Fruit fly (Drosophila melanogaster) whole organism, embryonic: ENCODE data around the gene Nprl3.

Source experiments
- Asciz ChIP-seq: fragments of 200-800 bp; sonication (Bioruptor generic); optimal IDR thresholded peaks from 2 replicates; lab custom pipeline; 2017; ENCODE audit warnings: missing biosample characterization, mild to moderate bottlenecking, missing genetic modification characterization, missing genetic modification reagents
- Atf-2 ChIP-seq: fragments of 200-800 bp; sonication (Bioruptor generic); optimal IDR thresholded peaks from 2 replicates; lab custom pipeline; 2016; ENCODE audit warnings: missing biosample characterization, missing genetic modification characterization
- CG10147 ChIP-seq: fragments of 200-800 bp; sonication (Bioruptor generic); optimal IDR thresholded peaks from 2 replicates; lab custom pipeline; 2019; ENCODE audit warnings: missing biosample characterization, mild to moderate bottlenecking, missing genetic modification characterization, moderate library complexity
- CG10209 ChIP-seq: fragments of 200-800 bp; sonication (Bioruptor generic); optimal IDR thresholded peaks from 3 replicates; lab custom pipeline; 2017; ENCODE audit warnings: missing biosample characterization, mild to moderate bottlenecking, missing genetic modification characterization, missing genetic modification reagents
- CG11560 ChIP-seq: fragments of 200-800 bp; sonication (Bioruptor generic); IDR thresholded peaks from 3 replicates; pipeline ENCODE4 v1.3.6; 2022; ENCODE audit warnings: missing biosample characterization, missing genetic modification characterization
- CG12071 ChIP-seq: fragments of 200-800 bp; sonication (Bioruptor generic); optimal IDR thresholded peaks from 3 replicates; lab custom pipeline; 2018; ENCODE audit warnings: missing biosample characterization, mild to moderate bottlenecking, missing genetic modification characterization
- CG12744 ChIP-seq: fragments of 200-800 bp; sonication (Bioruptor generic); optimal IDR thresholded peaks from 2 replicates; lab custom pipeline; 2016; ENCODE audit warnings: missing biosample characterization, missing genetic modification characterization
- CG1647 ChIP-seq: fragments of 200-800 bp; sonication (Bioruptor generic); optimal IDR thresholded peaks from 3 replicates; lab custom pipeline; 2016; ENCODE audit warnings: missing biosample characterization, missing genetic modification characterization
- CG16813 ChIP-seq: fragments of 200-800 bp; sonication (Bioruptor generic); IDR thresholded peaks from 3 replicates; pipeline ENCODE4 v1.3.6; 2022; ENCODE audit warnings: missing biosample characterization, missing genetic modification characterization; ENCODE audit not compliant: partially characterized antibody
- CG16863 ChIP-seq: fragments of 200-800 bp; sonication (Bioruptor generic); optimal IDR thresholded peaks from 3 replicates; lab custom pipeline; 2016; ENCODE audit warnings: missing biosample characterization, missing genetic modification characterization
- CG17359 ChIP-seq: fragments of 200-800 bp; sonication (Bioruptor generic); optimal IDR thresholded peaks from 3 replicates; lab custom pipeline; 2018; ENCODE audit warnings: missing biosample characterization, mild to moderate bottlenecking, missing genetic modification characterization, moderate library complexity
- CG17802 ChIP-seq: fragments of 200-800 bp; sonication (Bioruptor generic); optimal IDR thresholded peaks from 2 replicates; lab custom pipeline; 2018; ENCODE audit warnings: missing biosample characterization, mild to moderate bottlenecking, missing genetic modification characterization, moderate library complexity
- CG18262 ChIP-seq: fragments of 200-800 bp; optimal IDR thresholded peaks from 3 replicates; lab custom pipeline; 2019; ENCODE audit warnings: missing biosample characterization, mild to moderate bottlenecking, missing genetic modification characterization, moderate library complexity
- CG18476 ChIP-seq: fragments of 200-800 bp; sonication (Bioruptor generic); optimal IDR thresholded peaks from 2 replicates; lab custom pipeline; 2016; ENCODE audit warnings: missing biosample characterization, mild to moderate bottlenecking, missing genetic modification characterization
- CG18619 ChIP-seq: fragments of 200-800 bp; sonication (Bioruptor generic); optimal IDR thresholded peaks from 3 replicates; lab custom pipeline; 2017; ENCODE audit warnings: missing biosample characterization, mild to moderate bottlenecking, missing genetic modification characterization
- CG31441 ChIP-seq: fragments of 200-800 bp; sonication (Bioruptor generic); IDR thresholded peaks from 2 replicates; pipeline ENCODE4 v1.3.6; 2022; ENCODE audit warnings: missing biosample characterization, missing genetic modification characterization
- CG3407 ChIP-seq: fragments of 200-800 bp; sonication (Bioruptor generic); optimal IDR thresholded peaks from 2 replicates; lab custom pipeline; 2018; ENCODE audit warnings: missing biosample characterization, mild to moderate bottlenecking, missing genetic modification characterization
- CG34376 ChIP-seq: fragments of 200-800 bp; sonication (Bioruptor generic); optimal IDR thresholded peaks from 2 replicates; lab custom pipeline; 2018; ENCODE audit warnings: missing biosample characterization, mild to moderate bottlenecking, missing genetic modification characterization
- CG3838 ChIP-seq: fragments of 200-800 bp; sonication (Bioruptor generic); optimal IDR thresholded peaks from 3 replicates; lab custom pipeline; 2016; ENCODE audit warnings: missing biosample characterization, missing genetic modification characterization
- CG3847 ChIP-seq: fragments of 200-800 bp; sonication (Bioruptor generic); IDR thresholded peaks from 2 replicates; pipeline ENCODE4 v1.3.6; 2022; ENCODE audit warnings: missing biosample characterization, missing genetic modification characterization
- CG3995 ChIP-seq: fragments of 200-800 bp; sonication (Bioruptor generic); optimal IDR thresholded peaks from 3 replicates; lab custom pipeline; 2016; ENCODE audit warnings: missing biosample characterization, missing genetic modification characterization
- CG4328 ChIP-seq: fragments of 200-800 bp; sonication (Bioruptor generic); optimal IDR thresholded peaks from 3 replicates; lab custom pipeline; 2017; ENCODE audit warnings: missing biosample characterization, missing genetic modification reagents, missing genetic modification characterization
- CG6272 ChIP-seq: fragments of 200-800 bp; sonication (Bioruptor generic); IDR thresholded peaks from 2 replicates; pipeline ENCODE4 v1.3.6; 2022; ENCODE audit warnings: missing biosample characterization, missing genetic modification characterization
- CG6765 ChIP-seq: fragments of 200-800 bp; sonication (Bioruptor generic); optimal IDR thresholded peaks from 3 replicates; lab custom pipeline; 2017; ENCODE audit warnings: missing biosample characterization, mild to moderate bottlenecking, missing genetic modification characterization
- CG6813 ChIP-seq: fragments of 200-800 bp; sonication (Bioruptor generic); optimal IDR thresholded peaks from 2 replicates; lab custom pipeline; 2017; ENCODE audit warnings: missing biosample characterization, missing genetic modification characterization, mild to moderate bottlenecking, moderate library complexity, missing genetic modification reagents
- CG7745 ChIP-seq: fragments of 200-800 bp; sonication (Bioruptor generic); optimal IDR thresholded peaks from 2 replicates; lab custom pipeline; 2018; ENCODE audit warnings: missing biosample characterization, mild to moderate bottlenecking, missing genetic modification characterization, moderate library complexity
- CG7839 ChIP-seq: fragments of 200-800 bp; sonication (Bioruptor generic); optimal IDR thresholded peaks from 3 replicates; lab custom pipeline; 2018; ENCODE audit warnings: missing biosample characterization, mild to moderate bottlenecking, missing genetic modification characterization, moderate library complexity
- CG9876 ChIP-seq: fragments of 200-800 bp; sonication (Bioruptor generic); optimal IDR thresholded peaks from 2 replicates; lab custom pipeline; 2016; ENCODE audit warnings: missing biosample characterization, missing genetic modification characterization
- Dip2 ChIP-seq: fragments of 200-800 bp; sonication (Bioruptor generic); IDR thresholded peaks from 2 replicates; pipeline ENCODE4 v1.3.6; 2022; ENCODE audit warnings: missing biosample characterization, missing genetic modification characterization
- Eip74EF ChIP-seq, 2 experiments: fragments of 200-800 bp in 1 of 2; fragments of >200 bp in 1 of 2; sonication (Bioruptor generic) in 1 of 2; optimal IDR thresholded peaks; 2 replicates each; lab custom pipeline; 2017 to 2019; ENCODE audit warnings: missing biosample characterization in 2 of 2, missing genetic modification characterization in 2 of 2, mild to moderate bottlenecking in 1 of 2, moderate library complexity in 1 of 2
- Kr ChIP-seq: fragments of 200-800 bp; sonication (Bioruptor generic); optimal IDR thresholded peaks from 2 replicates; lab custom pipeline; 2017; ENCODE audit warnings: missing biosample characterization, mild to moderate bottlenecking, missing genetic modification characterization
- Meics ChIP-seq: fragments of 200-800 bp; sonication (Bioruptor generic); optimal IDR thresholded peaks from 2 replicates; lab custom pipeline; 2017; ENCODE audit warnings: missing biosample characterization, mild to moderate bottlenecking, missing genetic modification characterization
- Oaz ChIP-seq: fragments of 200-800 bp; sonication (Bioruptor generic); IDR thresholded peaks from 2 replicates; pipeline ENCODE4 v1.3.6; 2022; ENCODE audit warnings: missing biosample characterization, missing genetic modification characterization
- PHDP ChIP-seq: fragments of 200-800 bp; sonication (Bioruptor generic); optimal IDR thresholded peaks from 3 replicates; lab custom pipeline; 2018; ENCODE audit warnings: missing biosample characterization, mild to moderate bottlenecking, missing genetic modification characterization, moderate library complexity
- Pdp1 ChIP-seq, 2 experiments: fragments of 200-800 bp; sonication (Bioruptor generic); optimal IDR thresholded peaks; 3 replicates each; lab custom pipeline; 2016; ENCODE audit warnings: missing biosample characterization in 2 of 2, missing genetic modification characterization in 2 of 2, mild to moderate bottlenecking in 1 of 2, moderate library complexity in 1 of 2
- Sox102F ChIP-seq: fragments of 200-800 bp; sonication (Bioruptor generic); optimal IDR thresholded peaks from 2 replicates; lab custom pipeline; 2018; ENCODE audit warnings: missing biosample characterization, mild to moderate bottlenecking, missing genetic modification characterization, moderate library complexity
- Vsx1 ChIP-seq: fragments of 200-800 bp; sonication (Bioruptor generic); optimal IDR thresholded peaks from 2 replicates; lab custom pipeline; 2017; ENCODE audit warnings: missing biosample characterization, mild to moderate bottlenecking, missing genetic modification characterization, missing genetic modification reagents
- aop ChIP-seq: fragments of 200-800 bp; sonication (Bioruptor generic); IDR thresholded peaks from 2 replicates; pipeline ENCODE4 v1.3.6; 2022; ENCODE audit warnings: missing biosample characterization, missing genetic modification characterization
- cg ChIP-seq: fragments of 200-800 bp; sonication (Bioruptor generic); optimal IDR thresholded peaks from 3 replicates; lab custom pipeline; 2019; ENCODE audit warnings: missing biosample characterization, mild to moderate bottlenecking, missing genetic modification characterization, moderate library complexity
- crol ChIP-seq: fragments of 200-800 bp; sonication (Bioruptor generic); IDR thresholded peaks from 2 replicates; pipeline ENCODE4 v1.3.6; 2022; ENCODE audit warnings: missing biosample characterization, missing genetic modification characterization
- esg ChIP-seq: fragments of 200-800 bp; sonication (Bioruptor generic); conservative IDR thresholded peaks from 2 replicates; pipeline ENCODE4 v1.3.6; 2022; ENCODE audit warnings: missing biosample characterization, missing genetic modification characterization
- inv ChIP-seq: fragments of 200-800 bp; sonication (Bioruptor generic); IDR thresholded peaks from 2 replicates; pipeline ENCODE4 v1.3.6; 2022; ENCODE audit warnings: missing biosample characterization, missing genetic modification characterization; ENCODE audit not compliant: partially characterized antibody
- jing ChIP-seq: fragments of 200-800 bp; sonication (Bioruptor generic); optimal IDR thresholded peaks from 2 replicates; lab custom pipeline; 2018; ENCODE audit warnings: missing biosample characterization, mild to moderate bottlenecking, missing genetic modification characterization
- kah ChIP-seq: fragments of 200-800 bp; sonication (Bioruptor generic); optimal IDR thresholded peaks from 2 replicates; lab custom pipeline; 2018; ENCODE audit warnings: missing biosample characterization, mild to moderate bottlenecking, missing genetic modification characterization
- lmd ChIP-seq: fragments of 200-800 bp; sonication (Bioruptor generic); IDR thresholded peaks from 2 replicates; pipeline ENCODE4 v1.3.6; 2022; ENCODE audit warnings: missing biosample characterization, missing genetic modification characterization
- mam ChIP-seq: fragments of 200-800 bp; sonication (Bioruptor generic); optimal IDR thresholded peaks from 3 replicates; lab custom pipeline; 2016; ENCODE audit warnings: missing biosample characterization, missing genetic modification characterization
- odd ChIP-seq: fragments of 200-800 bp; sonication (Bioruptor generic); optimal IDR thresholded peaks from 2 replicates; lab custom pipeline; 2017; ENCODE audit warnings: missing biosample characterization, mild to moderate bottlenecking, missing genetic modification characterization
- repo ChIP-seq: fragments of 200-800 bp; sonication (Bioruptor generic); optimal IDR thresholded peaks from 2 replicates; lab custom pipeline; 2016; ENCODE audit warnings: missing biosample characterization, missing genetic modification characterization
- sd ChIP-seq: fragments of 200-800 bp; sonication (Bioruptor generic); optimal IDR thresholded peaks from 3 replicates; lab custom pipeline; 2018; ENCODE audit warnings: missing biosample characterization, mild to moderate bottlenecking, missing genetic modification characterization, moderate library complexity

Gene Nprl3

DNA sequence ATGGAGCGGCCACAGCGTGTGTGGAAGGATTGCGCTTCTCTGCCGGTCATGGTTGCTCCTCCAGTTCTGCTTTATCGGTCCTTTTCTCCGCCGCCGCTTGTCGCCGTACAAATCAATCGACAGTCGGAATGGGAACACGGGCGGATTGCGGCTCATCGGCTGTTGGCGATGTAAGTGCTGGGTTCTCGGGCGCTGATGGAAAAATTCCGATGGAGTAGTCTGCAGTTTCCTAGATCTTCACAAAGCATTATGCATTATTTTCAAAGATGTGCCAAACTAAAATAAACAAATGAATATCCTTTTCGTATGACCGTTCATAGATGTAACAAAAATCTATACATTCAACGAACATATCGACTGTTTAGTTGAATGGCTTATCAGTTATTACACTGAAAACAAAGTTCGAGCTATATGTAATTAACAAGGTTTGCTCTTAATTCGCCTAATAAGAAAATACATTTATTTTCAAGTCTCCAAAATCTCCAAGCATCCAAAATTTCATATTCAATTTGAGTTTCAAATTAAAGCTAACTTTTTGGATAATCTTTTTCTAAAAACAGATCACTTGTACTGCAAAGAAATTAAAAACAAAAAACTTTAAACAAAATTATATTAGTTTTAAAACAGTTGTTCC, 48.1 kb upstream of the Nprl3 start, which contains the start of gene Neurl4 (continued):
- TF ChIP-seq odd (GFP tag; lab: Kevin White, UChicago) (no peak), Sox102F (no peak), cg (no peak), jing (GFP tag; lab: Kevin White, UChicago) (peak; percentile 38), Kr (no peak), CG3847 (peak; percentile 71), CG18476 (GFP tag; lab: Kevin White, UChicago) (no peak), CG6272 (no peak; the same call in 1 of the 2 replicates), CG31441 (GFP tag; lab: Robert Waterston, UW) (peak; percentile 90), CG10209 (no peak), CG16813 (no peak), CG3407 (GFP tag; lab: Kevin White, UChicago) (peak; percentile 8), CG18262 (tag; lab: Kevin White, UChicago) (peak; percentile 67), PHDP (tag; lab: Kevin White, UChicago) (no peak), CG7745 (tag; lab: Kevin White, UChicago) (no peak), Asciz (GFP tag; lab: Kevin White, UChicago) (no peak), mam (GFP tag; lab: Kevin White, UChicago) (peak; percentile 82), sd (tag; lab: Kevin White, UChicago) (no peak), CG12744 (GFP tag; lab: Kevin White, UChicago) (peak; percentile 48), esg (GFP tag; lab: Robert Waterston, UW) (peak; percentile 61), CG17359 (tag; lab: Kevin White, UChicago) (peak; percentile 78), crol (GFP tag; lab: Robert Waterston, UW) (no peak), CG3995 (GFP tag; lab: Kevin White, UChicago) (peak; percentile 72), CG17802 (tag; lab: Kevin White, UChicago) (peak; percentile 36), CG6765 (peak; percentile 67), inv (no peak), repo (GFP tag; lab: Kevin White, UChicago) (no peak), CG11560 (tag; lab: Robert Waterston, UW) (no peak), Meics (GFP tag; lab: Kevin White, UChicago) (no peak), CG9876 (GFP tag; lab: Kevin White, UChicago) (peak; percentile 51), lmd (GFP tag; lab: Robert Waterston, UW) (peak; percentile 70), Eip74EF (GFP tag; optimal IDR thresholded peaks at IDR 0.05; lab: Kevin White, UChicago) (no peak), Atf-2 (peak; percentile 46), CG1647 (GFP tag; lab: Kevin White, UChicago) (no peak), CG3838 (GFP tag; lab: Kevin White, UChicago) (peak; percentile 46), CG16863 (peak; percentile 66), CG12071 (no peak), Vsx1 (GFP tag; lab: Kevin White, UChicago) (no peak), CG6813 (GFP tag; lab: Kevin White, UChicago) (peak; percentile 47), Pdp1 (GFP tag; optimal IDR thresholded peaks at IDR 0.05; lab: Kevin White, UChicago) (peak in 1 of 2 experiments; percentile 43), kah (peak; percentile 31), Oaz (GFP tag; lab: Robert Waterston, UW) (peak; percentile 24; the same call in 1 of the 2 replicates), CG18619 (GFP tag; lab: Kevin White, UChicago) (peak; percentile 66), CG4328 (GFP tag; lab: Kevin White, UChicago) (no peak), CG7839 (peak; percentile 81), Dip2 (GFP tag; lab: Robert Waterston, UW) (no peak), aop (GFP tag; lab: Robert Waterston, UW) (no peak), CG34376 (no peak), CG10147 (GFP tag; lab: Kevin White, UChicago) (no peak)
